Fruit fly (Drosophila melanogaster) whole organism, pupa: Measurements from ENCODE around the gene CG31100.

ENCODE experiments used
- CG10348 ChIP-seq: fragments of 200-800 bp; sonication (Bioruptor generic); IDR thresholded peaks from 2 replicates; pipeline ENCODE4 v1.3.6; 2022; ENCODE audit warnings: missing biosample characterization, missing genetic modification characterization
- CG12605 ChIP-seq: fragments of 200-800 bp; sonication (Bioruptor generic); IDR thresholded peaks from 2 replicates; pipeline ENCODE4 v1.3.6; 2022; ENCODE audit warnings: missing biosample characterization, missing genetic modification characterization
- CG13204 ChIP-seq: fragments of 200-800 bp; sonication (Bioruptor generic); optimal IDR thresholded peaks from 2 replicates; lab custom pipeline; 2018; ENCODE audit warnings: missing biosample characterization, mild to moderate bottlenecking, missing genetic modification characterization, moderate library complexity
- CG14655 ChIP-seq: fragments of 200-800 bp; sonication (Bioruptor generic); optimal IDR thresholded peaks from 3 replicates; lab custom pipeline; 2017; ENCODE audit warnings: mild to moderate bottlenecking, missing biosample characterization, missing genetic modification reagents, missing genetic modification characterization
- CG15710 ChIP-seq: fragments of 200-800 bp; sonication (Bioruptor generic); optimal IDR thresholded peaks from 2 replicates; lab custom pipeline; 2018; ENCODE audit warnings: missing biosample characterization, mild to moderate bottlenecking, missing genetic modification characterization, moderate library complexity
- CG17806 ChIP-seq: fragments of 200-800 bp; sonication (Bioruptor generic); optimal IDR thresholded peaks from 2 replicates; lab custom pipeline; 2018; ENCODE audit warnings: missing biosample characterization, mild to moderate bottlenecking, missing genetic modification characterization, moderate library complexity
- CG32121 ChIP-seq: fragments of 200-800 bp; sonication (Bioruptor generic); IDR thresholded peaks from 2 replicates; pipeline ENCODE4 v1.3.6; 2022; ENCODE audit warnings: missing biosample characterization, missing genetic modification characterization
- CG34367 ChIP-seq: fragments of 200-800 bp; sonication (Bioruptor generic); optimal IDR thresholded peaks from 2 replicates; lab custom pipeline; 2018; ENCODE audit warnings: missing biosample characterization, mild to moderate bottlenecking, missing genetic modification characterization
- CG4496 ChIP-seq: fragments of 200-800 bp; sonication (Bioruptor generic); IDR thresholded peaks from 3 replicates; pipeline ENCODE4 v1.3.6; 2022; ENCODE audit warnings: missing biosample characterization, missing genetic modification characterization
- CG8159 ChIP-seq: fragments of 200-800 bp; sonication (Bioruptor generic); optimal IDR thresholded peaks from 3 replicates; lab custom pipeline; 2018; ENCODE audit warnings: missing biosample characterization, mild to moderate bottlenecking, missing genetic modification characterization, moderate library complexity
- CG8301 ChIP-seq: fragments of 200-800 bp; sonication (Bioruptor generic); optimal IDR thresholded peaks from 2 replicates; lab custom pipeline; 2018; ENCODE audit warnings: missing biosample characterization, mild to moderate bottlenecking, missing genetic modification characterization
- CG9948 ChIP-seq: fragments of 200-800 bp; sonication (Bioruptor generic); optimal IDR thresholded peaks from 2 replicates; lab custom pipeline; 2018; ENCODE audit warnings: missing biosample characterization, mild to moderate bottlenecking, missing genetic modification characterization, moderate library complexity
- D1 ChIP-seq: fragments of 200-800 bp; sonication (Bioruptor generic); optimal IDR thresholded peaks from 2 replicates; lab custom pipeline; 2018; ENCODE audit warnings: missing biosample characterization, mild to moderate bottlenecking, missing genetic modification characterization, moderate library complexity
- EcR ChIP-seq: fragments of 200-800 bp; sonication (Bioruptor generic); optimal IDR thresholded peaks from 3 replicates; lab custom pipeline; 2019; ENCODE audit warnings: missing biosample characterization, missing genetic modification characterization, mild to moderate bottlenecking, moderate library complexity, missing genetic modification reagents
- Ets98B ChIP-seq: fragments of 200-800 bp; sonication (Bioruptor generic); IDR thresholded peaks from 2 replicates; pipeline ENCODE4 v1.3.6; 2022; ENCODE audit warnings: missing biosample characterization, missing genetic modification characterization
- Pif1A ChIP-seq: fragments of 200-800 bp; sonication (Bioruptor generic); optimal IDR thresholded peaks from 3 replicates; lab custom pipeline; 2016; ENCODE audit warnings: missing biosample characterization, missing genetic modification characterization
- Pif1B ChIP-seq: fragments of 200-800 bp; sonication (Bioruptor generic); optimal IDR thresholded peaks from 3 replicates; lab custom pipeline; 2016; ENCODE audit warnings: missing biosample characterization, missing genetic modification characterization
- Snoo ChIP-seq: fragments of 200-800 bp; sonication (Bioruptor generic); optimal IDR thresholded peaks from 3 replicates; lab custom pipeline; 2017; ENCODE audit warnings: missing biosample characterization, mild to moderate bottlenecking, missing genetic modification characterization, inconsistent platforms
- fd96Ca ChIP-seq: fragments of 200-800 bp; sonication (Bioruptor generic); IDR thresholded peaks from 3 replicates; pipeline ENCODE4 v1.3.6; 2022; ENCODE audit warnings: missing biosample characterization, missing genetic modification characterization
- gl ChIP-seq: fragments of 200-800 bp; sonication (Bioruptor generic); optimal IDR thresholded peaks from 2 replicates; lab custom pipeline; 2018; ENCODE audit warnings: missing biosample characterization, mild to moderate bottlenecking, missing genetic modification characterization
- rn ChIP-seq: fragments of 200-800 bp; sonication (Bioruptor generic); IDR thresholded peaks from 2 replicates; pipeline ENCODE4 v1.3.6; 2022; ENCODE audit warnings: missing biosample characterization, missing genetic modification characterization

CG31100 gene

dm6 chr3R:9029411-9029810, 26.0 kb upstream of the CG31100 start:
- no peak for TF ChIP-seq D1 (tag; lab: Kevin White, UChicago)
- no peak for TF ChIP-seq fd96Ca
- TF ChIP-seq CG13204 = no peak
- TF ChIP-seq EcR (GFP tag; lab: Kevin White, UChicago) = peak; percentile 29

dm6 chr3R:9028690-9029089, 25.2 kb upstream of the CG31100 start:
- TF ChIP-seq CG34367 (tag; lab: Kevin White, UChicago) (no peak), CG10348 (no peak), gl (no peak), EcR (GFP tag; lab: Kevin White, UChicago) (no peak)

- TF ChIP-seq CG9948 (tag; lab: Kevin White, UChicago) (no peak), Snoo (no peak)
These were observed 23.6 kb upstream of the CG31100 start for dm6 chr3R:9027082-9027481.

- TF ChIP-seq CG17806 (tag; lab: Kevin White, UChicago) = no peak
- no peak for TF ChIP-seq CG32121
- no peak for TF ChIP-seq CG15710 (tag; lab: Kevin White, UChicago)
- TF ChIP-seq fd96Ca = no peak
- no peak for TF ChIP-seq CG8301 (tag; lab: Kevin White, UChicago)
- TF ChIP-seq Snoo = no peak
- TF ChIP-seq Pif1B (GFP tag; lab: Kevin White, UChicago) = no peak
- TF ChIP-seq Ets98B = no peak
- no peak for TF ChIP-seq CG4496 (GFP tag; lab: Robert Waterston, UW)
These were observed 21.5 kb upstream of the CG31100 start for dm6 chr3R:9024835-9025510.

- TF ChIP-seq CG10348 (no peak), CG15710 (tag; lab: Kevin White, UChicago) (no peak), EcR (GFP tag; lab: Kevin White, UChicago) (no peak), Ets98B (no peak), Pif1A (GFP tag; lab: Kevin White, UChicago) (no peak), rn (GFP tag; lab: Robert Waterston, UW) (no peak), fd96Ca (no peak), CG14655 (GFP tag; lab: Kevin White, UChicago) (no peak), CG13204 (no peak), CG9948 (tag; lab: Kevin White, UChicago) (no peak), CG8159 (tag; lab: Kevin White, UChicago) (no peak), CG8301 (tag; lab: Kevin White, UChicago) (no peak), D1 (tag; lab: Kevin White, UChicago) (no peak), CG12605 (GFP tag; lab: Robert Waterston, UW) (no peak), CG17806 (tag; lab: Kevin White, UChicago) (no peak), CG4496 (GFP tag; lab: Robert Waterston, UW) (no peak), Pif1B (GFP tag; lab: Kevin White, UChicago) (no peak), CG32121 (no peak)
These were observed 20.5 kb upstream of the CG31100 start for dm6 chr3R:9023934-9024333.

- TF ChIP-seq fd96Ca = 0 out of 3 replicates have a peak, but pooled peaks have one; percentile 12
- TF ChIP-seq EcR (GFP tag; lab: Kevin White, UChicago) = peak; percentile 28
- no peak for TF ChIP-seq Ets98B
- TF ChIP-seq CG15710 (tag; lab: Kevin White, UChicago) = peak; percentile 12
These were observed 16.3 kb upstream of the CG31100 start, which contains the start of gene tgo for dm6 chr3R:9019689-9020138. Gene tgo (minus strand): TSS chr3R:9020022.

- TF ChIP-seq CG9948 (tag; lab: Kevin White, UChicago) (no peak), EcR (GFP tag; lab: Kevin White, UChicago) (no peak), Ets98B (no peak), CG4496 (GFP tag; lab: Robert Waterston, UW) (no peak), Pif1B (GFP tag; lab: Kevin White, UChicago) (no peak), CG14655 (GFP tag; lab: Kevin White, UChicago) (no peak), gl (no peak), CG15710 (tag; lab: Kevin White, UChicago) (no peak), CG12605 (GFP tag; lab: Robert Waterston, UW) (no peak), D1 (tag; lab: Kevin White, UChicago) (no peak), CG13204 (no peak), CG8159 (tag; lab: Kevin White, UChicago) (no peak)
These were observed 13.4 kb upstream of the CG31100 start for dm6 chr3R:9016869-9017268.
